Worm (Caenorhabditis elegans): Measurements from ENCODE around the gene W02B12.11.

W02B12.11 gene

DNA sequence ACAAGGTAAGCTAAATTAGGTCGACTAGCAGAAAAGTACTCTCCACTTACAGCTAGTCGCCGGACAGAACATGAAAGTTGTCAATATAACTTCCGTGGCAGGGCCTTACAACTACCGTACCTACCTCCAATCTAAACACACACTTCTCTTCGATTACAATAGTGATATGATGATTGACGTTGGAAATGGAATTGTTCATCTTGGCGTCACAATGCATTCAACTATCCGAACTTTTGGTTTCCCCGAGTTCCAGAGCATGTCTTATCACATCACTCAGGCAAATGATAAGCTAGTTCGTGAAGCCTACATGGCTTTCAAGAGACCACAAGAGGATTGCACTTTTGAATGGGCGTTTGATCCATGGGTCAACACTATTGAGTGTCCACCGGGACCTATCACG lies 46.3 kb upstream of the W02B12.11 start:
- TF ChIP-seq aha-1 (tag) (peak; percentile 9), hlh-11 (tag; optimal IDR thresholded peaks at IDR 0.05) (peak; percentile 14), F10B5.3 (tag; optimal IDR thresholded peaks at IDR 0.05) (no peak), ceh-20 (GFP tag; IDR thresholded peaks at IDR 0.05) (no peak), dmd-6 (GFP tag; IDR thresholded peaks at IDR 0.05) (peak; percentile 90)

DNA sequence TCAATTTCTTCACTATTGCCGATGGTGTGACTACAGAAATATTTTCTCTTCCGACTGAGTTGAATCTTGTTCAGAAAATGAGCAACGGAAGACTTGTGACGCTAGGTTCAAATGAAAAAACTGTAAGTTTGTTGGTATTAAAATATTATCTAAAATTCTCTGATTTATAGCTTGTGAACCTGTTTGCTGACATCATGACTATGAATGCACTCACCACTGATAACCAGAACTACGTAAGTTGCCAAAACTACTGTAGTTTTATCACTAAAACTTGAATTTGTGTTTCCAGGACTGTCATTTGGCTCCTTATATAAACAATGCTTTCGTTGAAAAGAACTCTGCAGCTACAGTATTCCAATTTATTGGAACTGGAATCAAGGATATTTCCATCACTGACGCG lies 45.1 kb upstream of the W02B12.11 start:
- peak; percentile 46 for TF ChIP-seq nhr-28 (tag; optimal IDR thresholded peaks at IDR 0.05)
- no peak for TF ChIP-seq unc-62 (GFP tag; optimal IDR thresholded peaks at IDR 0.05 in 1 of 2)
- no peak for TF ChIP-seq unc-62 (tag; optimal IDR thresholded peaks at IDR 0.05)
- TF ChIP-seq pqm-1 (tag; optimal IDR thresholded peaks at IDR 0.05), result peak; percentile 46
- TF ChIP-seq hlh-11 (tag; optimal IDR thresholded peaks at IDR 0.05), result peak; percentile 5
- peak; percentile 52 for TF ChIP-seq dmd-6 (GFP tag; IDR thresholded peaks at IDR 0.05)

DNA sequence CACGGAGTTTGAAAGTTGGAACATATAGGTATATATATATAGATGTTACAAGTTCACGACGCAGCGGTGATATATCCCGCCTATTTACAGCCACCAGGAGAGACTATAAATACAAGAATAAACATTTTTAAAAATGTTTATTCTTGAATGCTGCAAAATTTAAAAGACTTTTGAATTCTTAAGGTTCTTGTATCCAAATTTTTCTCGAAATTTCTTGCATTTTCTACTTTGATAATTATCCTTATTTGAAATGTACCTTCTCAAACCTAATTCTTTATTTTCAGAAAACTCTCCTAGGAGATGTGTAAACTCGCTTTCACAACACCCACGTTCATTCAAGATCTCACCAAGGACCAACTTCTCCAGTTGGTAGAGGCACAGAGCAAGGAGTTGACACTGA lies 42.1 kb upstream of the W02B12.11 start, which contains the start of gene C05D12.4:
C05D12.4 (plus strand) TSS at position 301 of the 400 bp plus-strand sequence.
- TF ChIP-seq nhr-76 (tag; optimal IDR thresholded peaks at IDR 0.05) (no peak), aha-1 (tag) (peak; percentile 3)

DNA sequence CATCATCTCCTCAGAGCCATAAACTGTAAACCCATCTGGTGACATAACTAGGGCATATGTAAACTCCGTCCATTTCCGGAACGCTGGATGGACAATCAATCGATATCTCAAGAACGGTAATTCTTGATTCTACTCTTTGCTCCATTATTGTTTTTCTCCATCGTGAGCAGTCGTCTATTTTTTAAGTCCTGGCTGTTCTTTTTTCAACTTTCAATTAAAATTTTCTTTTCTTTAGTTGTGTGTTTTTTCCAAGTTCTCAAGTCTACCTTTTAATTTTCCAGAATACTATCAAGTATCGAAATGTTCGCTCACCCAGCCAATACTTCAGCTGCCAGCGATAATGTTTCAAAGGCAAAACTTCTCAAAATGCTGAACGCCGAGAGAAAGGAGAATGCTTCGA lies 39.7 kb upstream of the W02B12.11 start, which contains the start of gene C05D12.5:
C05D12.5 (plus strand) TSS at position 301 of the 400 bp plus-strand sequence.
- TF ChIP-seq set-16 (GFP tag; IDR thresholded peaks at IDR 0.05), result no peak
- TF ChIP-seq pha-4 (GFP tag; IDR thresholded peaks at IDR 0.05), result no peak
- TF ChIP-seq pha-4 (tag; optimal IDR thresholded peaks at IDR 0.05), result no peak
- TF ChIP-seq nhr-237 (tag; optimal IDR thresholded peaks at IDR 0.05), result no peak
- no peak for TF ChIP-seq tag-97 (GFP tag; IDR thresholded peaks at IDR 0.05)
- no peak for TF ChIP-seq daf-12 (tag; optimal IDR thresholded peaks at IDR 0.05)
- no peak for TF ChIP-seq T20F7.1 (GFP tag; optimal IDR thresholded peaks at IDR 0.05)
- TF ChIP-seq F10B5.3 (tag; optimal IDR thresholded peaks at IDR 0.05), result no peak
- no peak for TF ChIP-seq daf-19 (GFP tag; conservative IDR thresholded peaks at IDR 0.05)
- TF ChIP-seq ceh-32 (tag; optimal IDR thresholded peaks at IDR 0.05; ENCODE audit: poor library complexity), result no peak
- TF ChIP-seq Y5F2A.4 (GFP tag; optimal IDR thresholded peaks at IDR 0.05), result no peak

DNA sequence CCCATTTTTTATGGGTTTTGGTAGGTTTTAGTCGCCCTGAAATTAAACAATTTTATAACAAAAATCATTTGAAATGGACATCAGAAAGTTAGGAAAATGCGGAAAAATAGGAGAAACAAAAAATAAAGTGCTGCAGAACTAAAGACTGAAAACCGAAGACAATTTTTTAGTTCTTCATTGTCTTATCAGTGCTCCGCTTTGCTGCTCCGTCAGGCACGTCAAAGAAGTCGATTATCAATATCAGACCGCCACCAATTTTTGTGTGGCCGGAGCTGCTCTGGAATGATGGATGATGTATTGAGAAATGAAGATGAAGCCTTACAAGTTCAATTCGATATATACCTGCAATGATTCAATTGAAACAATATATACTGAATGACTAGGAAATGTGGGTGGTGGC lies 35.2 kb upstream of the W02B12.11 start, which contains the start of gene vha-6:
vha-6 (minus strand) TSS at position 36 of the 400 bp plus-strand sequence.
- TF ChIP-seq ztf-11 (tag; optimal IDR thresholded peaks at IDR 0.05), result no peak
- TF ChIP-seq F49E8.2 (tag; optimal IDR thresholded peaks at IDR 0.05; ENCODE audit: borderline replicate concordance), result no peak
- TF ChIP-seq nhr-77 (tag; optimal IDR thresholded peaks at IDR 0.05), result peak; percentile 48
- no peak for TF ChIP-seq F37D6.2 (tag; optimal IDR thresholded peaks at IDR 0.05)
- no peak for TF ChIP-seq zfp-2 (tag; optimal IDR thresholded peaks at IDR 0.05)
- no peak for TF ChIP-seq nhr-6 (tag; optimal IDR thresholded peaks at IDR 0.05)
- no peak for TF ChIP-seq zip-11 (GFP tag; IDR thresholded peaks at IDR 0.05)
- TF ChIP-seq mxl-3 (GFP tag; optimal IDR thresholded peaks at IDR 0.05), result no peak
- no peak for TF ChIP-seq lir-3 (tag; optimal IDR thresholded peaks at IDR 0.05)
- TF ChIP-seq zag-1 (tag; optimal IDR thresholded peaks at IDR 0.05), result no peak
- no peak for TF ChIP-seq duxl-1 (tag; optimal IDR thresholded peaks at IDR 0.05; ENCODE audit: poor library complexity)
- no peak for TF ChIP-seq F26F4.8 (GFP tag; conservative IDR thresholded peaks at IDR 0.05)
- peak; percentile 58 for TF ChIP-seq nhr-28 (tag; optimal IDR thresholded peaks at IDR 0.05)
- no peak for TF ChIP-seq daf-16 (GFP tag; optimal IDR thresholded peaks at IDR 0.05)
- TF ChIP-seq daf-16 (tag; optimal IDR thresholded peaks at IDR 0.05), result peak; percentile 50
- no peak for TF ChIP-seq Y75B8A.6 (GFP tag; IDR thresholded peaks at IDR 0.05)
- no peak for TF ChIP-seq gei-8 (GFP tag; optimal IDR thresholded peaks at IDR 0.05)
- TF ChIP-seq mep-1 (tag; optimal IDR thresholded peaks at IDR 0.05), result peak; percentile 2
- no peak for TF ChIP-seq ZK337.2 (GFP tag; IDR thresholded peaks at IDR 0.05)
- no peak for TF ChIP-seq madf-5 (GFP tag; IDR thresholded peaks at IDR 0.05)
- no peak for TF ChIP-seq nhr-41 (GFP tag; IDR thresholded peaks at IDR 0.05)
- peak; percentile 67 for TF ChIP-seq dmd-6 (GFP tag; IDR thresholded peaks at IDR 0.05)
- TF ChIP-seq nhr-42 (GFP tag; IDR thresholded peaks at IDR 0.05), result no peak
- TF ChIP-seq nhr-76 (tag; optimal IDR thresholded peaks at IDR 0.05), result no peak
- TF ChIP-seq pqm-1 (tag; optimal IDR thresholded peaks at IDR 0.05), result peak; percentile 93
- TF ChIP-seq dmd-8 (GFP tag; IDR thresholded peaks at IDR 0.05), result no peak
- no peak for TF ChIP-seq jun-1 (tag; optimal IDR thresholded peaks at IDR 0.05)
- TF ChIP-seq madf-9 (GFP tag; conservative IDR thresholded peaks at IDR 0.05), result no peak
- no peak for TF ChIP-seq ceh-44 (GFP tag; IDR thresholded peaks at IDR 0.05)
- TF ChIP-seq hlh-30 (tag; optimal IDR thresholded peaks at IDR 0.05; ENCODE audit: insufficient read depth), result no peak
